Fruit fly (Drosophila melanogaster) whole organism, embryonic: Measurements from ENCODE around the gene CG5665.
A peak's percentile ranks its signal among the peaks of the same experiment; 100 is the strongest.

Source experiments
- Abd-B ChIP-seq: fragments of 200-800 bp; sonication (Bioruptor generic); optimal IDR thresholded peaks from 2 replicates; lab custom pipeline; 2018; ENCODE audit warnings: missing biosample characterization, mild to moderate bottlenecking, missing genetic modification characterization, moderate library complexity
- C15 ChIP-seq: fragments of 200-800 bp; sonication (Bioruptor generic); IDR thresholded peaks from 3 replicates; pipeline ENCODE4 v1.3.6; 2022; ENCODE audit warnings: missing biosample characterization, missing genetic modification characterization
- CG10959 ChIP-seq: fragments of 200-800 bp; sonication (Bioruptor generic); IDR thresholded peaks from 2 replicates; pipeline ENCODE4 v1.3.6; 2022; ENCODE audit warnings: missing biosample characterization, missing genetic modification characterization
- CG11695 ChIP-seq: fragments of 200-800 bp; sonication (Bioruptor generic); IDR thresholded peaks from 3 replicates; pipeline ENCODE4 v1.3.6; 2022; ENCODE audit warnings: missing biosample characterization, missing genetic modification characterization
- CG11696 ChIP-seq: fragments of 200-800 bp; sonication (Bioruptor generic); IDR thresholded peaks from 2 replicates; pipeline ENCODE4 v1.3.6; 2022; ENCODE audit warnings: missing biosample characterization, missing genetic modification characterization
- CG14710 ChIP-seq: fragments of 200-800 bp; sonication (Bioruptor generic); optimal IDR thresholded peaks from 3 replicates; lab custom pipeline; 2019; ENCODE audit warnings: missing biosample characterization, mild to moderate bottlenecking, missing genetic modification characterization, moderate library complexity
- CG14860 ChIP-seq: fragments of 200-800 bp; sonication (Bioruptor generic); IDR thresholded peaks from 3 replicates; pipeline ENCODE4 v1.3.6; 2022; ENCODE audit warnings: missing biosample characterization, missing genetic modification characterization; ENCODE audit not compliant: partially characterized antibody
- CG1529 ChIP-seq: fragments of 200-800 bp; sonication (Bioruptor generic); optimal IDR thresholded peaks from 3 replicates; lab custom pipeline; 2018; ENCODE audit warnings: missing biosample characterization, missing genetic modification characterization
- CG1602 ChIP-seq: fragments of 200-800 bp; sonication (Bioruptor generic); optimal IDR thresholded peaks from 3 replicates; lab custom pipeline; 2016; ENCODE audit warnings: missing biosample characterization, missing genetic modification characterization
- CG17361 ChIP-seq: fragments of 200-800 bp; sonication (Bioruptor generic); IDR thresholded peaks from 3 replicates; pipeline ENCODE4 v1.3.6; 2022; ENCODE audit warnings: missing biosample characterization, missing genetic modification characterization
- CG18262 ChIP-seq: fragments of 200-800 bp; optimal IDR thresholded peaks from 3 replicates; lab custom pipeline; 2019; ENCODE audit warnings: missing biosample characterization, mild to moderate bottlenecking, missing genetic modification characterization, moderate library complexity
- CG2116 ChIP-seq: fragments of 200-800 bp; sonication (Bioruptor generic); optimal IDR thresholded peaks from 3 replicates; lab custom pipeline; 2018; ENCODE audit warnings: missing biosample characterization, mild to moderate bottlenecking, missing genetic modification characterization
- CG2875 ChIP-seq: fragments of 200-800 bp; sonication (Bioruptor generic); optimal IDR thresholded peaks from 2 replicates; lab custom pipeline; 2017; ENCODE audit warnings: missing biosample characterization, mild to moderate bottlenecking, missing genetic modification characterization, missing genetic modification reagents
- CG31441 ChIP-seq: fragments of 200-800 bp; sonication (Bioruptor generic); IDR thresholded peaks from 2 replicates; pipeline ENCODE4 v1.3.6; 2022; ENCODE audit warnings: missing biosample characterization, missing genetic modification characterization
- CG42726 ChIP-seq: fragments of 200-800 bp; sonication (Bioruptor generic); IDR thresholded peaks from 2 replicates; pipeline ENCODE4 v1.3.6; 2022; ENCODE audit warnings: missing biosample characterization, missing genetic modification characterization; ENCODE audit not compliant: partially characterized antibody
- CG4404 ChIP-seq: fragments of 200-800 bp; sonication (Bioruptor generic); IDR thresholded peaks from 2 replicates; pipeline ENCODE4 v1.3.6; 2022; ENCODE audit warnings: missing biosample characterization, missing genetic modification characterization
- CG6765 ChIP-seq: fragments of 200-800 bp; sonication (Bioruptor generic); optimal IDR thresholded peaks from 3 replicates; lab custom pipeline; 2017; ENCODE audit warnings: missing biosample characterization, mild to moderate bottlenecking, missing genetic modification characterization
- CG6791 ChIP-seq: fragments of 200-800 bp; sonication (Bioruptor generic); IDR thresholded peaks from 3 replicates; pipeline ENCODE4 v1.3.6; 2022; ENCODE audit warnings: missing biosample characterization, missing genetic modification characterization; ENCODE audit not compliant: partially characterized antibody
- CG6854 ChIP-seq: fragments of 200-800 bp; sonication (Bioruptor generic); optimal IDR thresholded peaks from 3 replicates; lab custom pipeline; 2017; ENCODE audit warnings: missing biosample characterization, mild to moderate bottlenecking, missing genetic modification characterization
- CG7271 ChIP-seq: fragments of 200-800 bp; sonication (Bioruptor generic); optimal IDR thresholded peaks from 2 replicates; lab custom pipeline; 2018; ENCODE audit warnings: missing biosample characterization, mild to moderate bottlenecking, missing genetic modification characterization, moderate library complexity
- CG7786 ChIP-seq: fragments of 200-800 bp; sonication (Bioruptor generic); optimal IDR thresholded peaks from 2 replicates; lab custom pipeline; 2016; ENCODE audit warnings: missing biosample characterization, missing genetic modification characterization
- CG8924 ChIP-seq: fragments of 200-800 bp; optimal IDR thresholded peaks from 3 replicates; lab custom pipeline; 2019; ENCODE audit warnings: missing biosample characterization, mild to moderate bottlenecking, missing genetic modification characterization, moderate library complexity
- Dek ChIP-seq: fragments of 200-800 bp; sonication (Bioruptor generic); optimal IDR thresholded peaks from 3 replicates; lab custom pipeline; 2019; ENCODE audit warnings: missing biosample characterization, mild to moderate bottlenecking, missing genetic modification characterization, moderate library complexity
- NC2β ChIP-seq: fragments of 200-800 bp; sonication (Bioruptor generic); optimal IDR thresholded peaks from 2 replicates; lab custom pipeline; 2016; ENCODE audit warnings: missing biosample characterization, missing genetic modification characterization
- Oli ChIP-seq: fragments of 200-800 bp; sonication (Bioruptor generic); optimal IDR thresholded peaks from 2 replicates; lab custom pipeline; 2018; ENCODE audit warnings: missing biosample characterization, mild to moderate bottlenecking, missing genetic modification characterization, moderate library complexity
- Usf ChIP-seq: fragments of 200-800 bp; sonication (Bioruptor generic); optimal IDR thresholded peaks from 2 replicates; lab custom pipeline; 2017; ENCODE audit warnings: missing genotype, missing biosample characterization, missing genetic modification characterization
- Xbp1 ChIP-seq: fragments of 200-800 bp; sonication (Bioruptor generic); optimal IDR thresholded peaks from 3 replicates; lab custom pipeline; 2016; ENCODE audit warnings: missing biosample characterization, mild to moderate bottlenecking, missing genetic modification characterization
- ac ChIP-seq: fragments of 200-800 bp; sonication (Bioruptor generic); optimal IDR thresholded peaks from 3 replicates; lab custom pipeline; 2017; ENCODE audit warnings: missing biosample characterization, mild to moderate bottlenecking, missing genetic modification characterization
- amos ChIP-seq: fragments of 200-800 bp; sonication (Bioruptor generic); IDR thresholded peaks from 2 replicates; pipeline ENCODE4 v1.3.6; 2022; ENCODE audit warnings: missing biosample characterization, missing genetic modification characterization; ENCODE audit not compliant: partially characterized antibody
- bsh ChIP-seq, 2 experiments: fragments of 200-800 bp; sonication (Bioruptor generic); optimal IDR thresholded peaks; 2 replicates each; lab custom pipeline; 2017 to 2018; ENCODE audit warnings: mild to moderate bottlenecking in 2 of 2, missing biosample characterization in 2 of 2, missing genetic modification characterization in 2 of 2, moderate library complexity in 1 of 2
- corto ChIP-seq: fragments of 200-800 bp; sonication (Bioruptor generic); optimal IDR thresholded peaks from 2 replicates; lab custom pipeline; 2016; ENCODE audit warnings: missing biosample characterization, mild to moderate bottlenecking, missing genetic modification characterization, moderate library complexity
- esg ChIP-seq: fragments of 200-800 bp; sonication (Bioruptor generic); conservative IDR thresholded peaks from 2 replicates; pipeline ENCODE4 v1.3.6; 2022; ENCODE audit warnings: missing biosample characterization, missing genetic modification characterization
- eyg ChIP-seq: fragments of 200-800 bp; sonication (Bioruptor generic); optimal IDR thresholded peaks from 3 replicates; lab custom pipeline; 2016; ENCODE audit warnings: missing biosample characterization, missing genetic modification characterization
- fd96Cb ChIP-seq: fragments of 200-800 bp; sonication (Bioruptor generic); optimal IDR thresholded peaks from 2 replicates; lab custom pipeline; 2018; ENCODE audit warnings: missing biosample characterization, mild to moderate bottlenecking, missing genetic modification characterization, moderate library complexity
- gcm ChIP-seq: fragments of 200-800 bp; sonication (Bioruptor generic); optimal IDR thresholded peaks from 2 replicates; lab custom pipeline; 2019; ENCODE audit warnings: missing biosample characterization, mild to moderate bottlenecking, missing genetic modification characterization, moderate library complexity
- hkb ChIP-seq, 2 experiments: fragments of 200-800 bp in 1 of 2; fragments of >200 bp in 1 of 2; sonication (Bioruptor generic) in 1 of 2; IDR thresholded peaks in 1 of 2; optimal IDR thresholded peaks in 1 of 2; 2 replicates each; pipeline versions ENCODE4 v1.3.6 to Lab custom; 2017 to 2022; ENCODE audit warnings: missing biosample characterization in 1 of 2, missing genetic modification characterization in 1 of 2
- jigr1 ChIP-seq: fragments of 200-800 bp; sonication (Bioruptor generic); IDR thresholded peaks from 3 replicates; pipeline ENCODE4 v1.3.6; 2022; ENCODE audit warnings: missing biosample characterization, missing genetic modification characterization
- jumu ChIP-seq: fragments of 200-800 bp; sonication (Bioruptor generic); optimal IDR thresholded peaks from 3 replicates; lab custom pipeline; 2016; ENCODE audit warnings: missing biosample characterization, missing genetic modification characterization
- lola ChIP-seq, 3 experiments: fragments of >200 bp in 2 of 3; fragments of 200-800 bp in 1 of 3; sonication (Bioruptor generic) in 1 of 3; optimal IDR thresholded peaks; 2 replicates each; lab custom pipeline; 2017 to 2019; ENCODE audit warnings: missing biosample characterization in 3 of 3, missing genetic modification characterization in 3 of 3, mild to moderate bottlenecking in 1 of 3, moderate library complexity in 1 of 3
- phol ChIP-seq: fragments of 200-800 bp; sonication (Bioruptor generic); optimal IDR thresholded peaks from 3 replicates; lab custom pipeline; 2018; ENCODE audit warnings: missing biosample characterization, mild to moderate bottlenecking, missing genetic modification characterization, moderate library complexity
- pros ChIP-seq: fragments of 200-800 bp; sonication (Bioruptor generic); optimal IDR thresholded peaks from 3 replicates; lab custom pipeline; 2019; ENCODE audit warnings: missing biosample characterization, mild to moderate bottlenecking, missing genetic modification characterization, moderate library complexity
- sc ChIP-seq, 3 experiments: fragments of >200 bp in 2 of 3; fragments of 200-800 bp in 1 of 3; sonication (Bioruptor generic) in 1 of 3; optimal IDR thresholded peaks; 2 replicates in 2 of 3; 3 replicates in 1 of 3; lab custom pipeline; 2017; ENCODE audit warnings: mild to moderate bottlenecking in 1 of 3, missing biosample characterization in 1 of 3, missing genetic modification characterization in 1 of 3, missing genetic modification reagents in 1 of 3
- stc ChIP-seq: fragments of 200-800 bp; sonication (Bioruptor generic); IDR thresholded peaks from 2 replicates; pipeline ENCODE4 v1.3.6; 2022; ENCODE audit warnings: missing biosample characterization, missing genetic modification characterization
- stwl ChIP-seq: fragments of 200-800 bp; sonication (Bioruptor generic); optimal IDR thresholded peaks from 3 replicates; lab custom pipeline; 2018; ENCODE audit warnings: missing biosample characterization, mild to moderate bottlenecking, missing genetic modification characterization, moderate library complexity
- tll ChIP-seq, 2 experiments: fragments of 200-800 bp in 1 of 2; fragments of >200 bp in 1 of 2; sonication (Bioruptor generic) in 1 of 2; optimal IDR thresholded peaks; 2 replicates each; lab custom pipeline; 2017 to 2019; ENCODE audit warnings: missing biosample characterization in 2 of 2, missing genetic modification characterization in 2 of 2, mild to moderate bottlenecking in 1 of 2, moderate library complexity in 1 of 2
- toy ChIP-seq: fragments of 200-800 bp; sonication (Bioruptor generic); IDR thresholded peaks from 2 replicates; pipeline ENCODE4 v1.3.6; 2022; ENCODE audit warnings: missing biosample characterization, missing genetic modification characterization

Gene CG5665

DNA sequence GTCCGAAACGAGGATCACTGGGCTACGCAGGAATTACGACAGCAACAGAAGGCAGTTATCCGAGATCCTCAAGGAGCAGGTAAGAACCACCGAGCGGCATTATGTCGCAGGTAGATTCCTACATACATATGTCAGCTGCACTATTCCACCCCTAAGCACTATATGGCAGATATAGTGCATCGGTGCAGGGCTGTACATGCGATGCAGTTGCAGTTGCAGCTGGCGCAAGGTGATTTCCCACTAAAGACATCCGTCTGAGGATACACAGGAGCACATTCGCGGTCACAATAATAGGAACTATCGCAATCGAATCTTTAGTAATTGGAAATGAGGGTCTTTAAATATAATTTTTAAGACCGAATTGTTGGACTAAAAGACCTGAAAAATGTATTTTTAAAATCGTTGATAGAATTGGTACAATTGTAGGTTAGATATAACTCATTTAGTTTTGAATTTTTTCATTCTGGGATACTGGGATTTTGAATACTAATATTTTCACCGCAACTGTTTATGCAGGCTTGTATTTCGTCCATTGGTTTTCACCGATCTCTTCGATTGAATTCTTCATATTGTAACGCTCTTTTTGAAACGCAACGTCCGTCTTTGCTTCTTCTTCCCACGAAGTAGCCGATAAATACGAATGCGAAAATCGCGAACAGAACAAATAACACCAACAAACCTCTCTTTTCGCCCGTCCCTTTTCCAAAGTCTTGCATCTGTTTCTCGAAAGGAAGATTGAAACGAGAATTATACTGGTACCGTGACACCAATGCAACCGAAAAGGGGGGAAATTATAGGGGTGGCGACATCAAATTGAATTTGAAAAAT is 44.6 kb downstream of the CG5665 start (continued):
- TF ChIP-seq amos (GFP tag; lab: Robert Waterston, UW) = 0 out of 2 replicates have a peak, but pooled peaks have one; percentile 39
- peak; percentile 56 for TF ChIP-seq CG8924
- TF ChIP-seq CG17361 = peak; percentile 28; the same call in 1 of the 3 replicates
- no peak for TF ChIP-seq toy
- TF ChIP-seq stwl (tag; lab: Kevin White, UChicago) = peak; percentile 19
- no peak for TF ChIP-seq Abd-B (GFP tag; lab: Kevin White, UChicago)
- TF ChIP-seq CG18262 (tag; lab: Kevin White, UChicago) = peak; percentile 72
- no peak for TF ChIP-seq stc
- TF ChIP-seq CG4404 = peak; percentile 87
- TF ChIP-seq CG11696 (GFP tag; lab: Robert Waterston, UW) = peak; percentile 96
- TF ChIP-seq jumu (GFP tag; lab: Kevin White, UChicago) = peak; percentile 17
- no peak for TF ChIP-seq Xbp1
- no peak for TF ChIP-seq eyg (GFP tag; lab: Kevin White, UChicago)
- peak; percentile 12 for TF ChIP-seq fd96Cb (tag; lab: Kevin White, UChicago)
- TF ChIP-seq ac (GFP tag; lab: Kevin White, UChicago) = peak; percentile 99
- TF ChIP-seq CG7786 (GFP tag; lab: Kevin White, UChicago) = peak; percentile 14
- peak; percentile 80 for TF ChIP-seq CG7271 (tag; lab: Kevin White, UChicago)
- no peak for TF ChIP-seq CG14860 (GFP tag; lab: Robert Waterston, UW)
- peak; percentile 57 for TF ChIP-seq corto (GFP tag; lab: Kevin White, UChicago)
- TF ChIP-seq CG6765 = no peak
- TF ChIP-seq gcm (GFP tag; lab: Kevin White, UChicago) = peak; percentile 66
- TF ChIP-seq CG10959 (GFP tag; lab: Robert Waterston, UW) = 0 out of 2 replicates have a peak, but pooled peaks have one; percentile 66
- TF ChIP-seq C15 (GFP tag; lab: Robert Waterston, UW) = no peak
- no peak for TF ChIP-seq jigr1 (GFP tag; lab: Robert Waterston, UW)
- 0 out of 3 replicates have a peak, but pooled peaks have one; percentile 36 for TF ChIP-seq CG6791 (GFP tag; lab: Robert Waterston, UW)
- peak; percentile 91 for TF ChIP-seq pros (GFP tag; lab: Kevin White, UChicago)
- TF ChIP-seq CG31441 = peak; percentile 56
- no peak for TF ChIP-seq CG1529 (GFP tag; lab: Kevin White, UChicago)
- peak; percentile 73 for TF ChIP-seq CG14710 (tag; lab: Kevin White, UChicago)
- TF ChIP-seq CG6854 = no peak
- TF ChIP-seq Oli (tag; lab: Kevin White, UChicago) = peak; percentile 32
- no peak for TF ChIP-seq CG1602
- TF ChIP-seq phol (tag; lab: Kevin White, UChicago) = peak; percentile 56
- 0 out of 2 replicates have a peak, but pooled peaks have one; percentile 10 for TF ChIP-seq esg (GFP tag; lab: Robert Waterston, UW)
- peak in 1 of 3 experiments; percentile 83 for TF ChIP-seq lola (GFP tag; optimal IDR thresholded peaks at IDR 0.05; lab: Kevin White, UChicago)
- TF ChIP-seq tll (GFP tag; optimal IDR thresholded peaks at IDR 0.05; lab: Kevin White, UChicago) = peak in 1 of 2 experiments; percentile 46
- no peak for TF ChIP-seq Dek (tag; lab: Kevin White, UChicago)
- 0 out of 3 replicates have a peak, but pooled peaks have one; percentile 27 for TF ChIP-seq CG11695 (GFP tag; lab: Robert Waterston, UW)
- no peak for TF ChIP-seq CG2875
- peak in 1 of 2 experiments; percentile 2 for TF ChIP-seq bsh (GFP tag; optimal IDR thresholded peaks at IDR 0.05; lab: Kevin White, UChicago)
- no peak for TF ChIP-seq CG42726 (GFP tag; lab: Robert Waterston, UW)
- TF ChIP-seq CG2116 = peak; percentile 66
- no peak for TF ChIP-seq sc (optimal IDR thresholded peaks at IDR 0.05; lab: Kevin White, UChicago)
- TF ChIP-seq sc (GFP tag; optimal IDR thresholded peaks at IDR 0.05; lab: Kevin White, UChicago) = peak; percentile 50
- TF ChIP-seq NC2β (GFP tag; lab: Kevin White, UChicago) = peak; percentile 51
- no peak for TF ChIP-seq hkb (optimal IDR thresholded peaks at IDR 0.05; lab: Kevin White, UChicago)
- no peak for TF ChIP-seq hkb (GFP tag; IDR thresholded peaks at IDR 0.05; lab: Robert Waterston, UW)
- peak; percentile 44 for TF ChIP-seq Usf
